Worm (Caenorhabditis elegans) whole organism, late embryonic: ENCODE results near the gene C08E3.13.

Experiments used
- C38D4.7 ChIP-seq: fragments of 200-800 bp; sonication (Bioruptor generic); optimal IDR thresholded peaks from 2 replicates; lab custom pipeline; 2018; ENCODE audit warnings: mild to moderate bottlenecking, missing genetic modification characterization, moderate library complexity, missing compliant biosample characterization
- Y22D7AL.16 ChIP-seq: sonication (generic microtip); optimal IDR thresholded peaks from 2 replicates; lab custom pipeline; 2016; ENCODE audit warnings: missing genetic modification characterization, missing compliant biosample characterization
- ceh-30 ChIP-seq: fragments of 150-350 bp; optimal IDR thresholded peaks from 2 replicates; lab custom pipeline; 2014; ENCODE audit warnings: missing biosample characterization, missing genetic modification characterization
- ceh-31 ChIP-seq: sonication (generic microtip); optimal IDR thresholded peaks from 2 replicates; lab custom pipeline; 2016; ENCODE audit warnings: missing genetic modification characterization, missing compliant biosample characterization
- dve-1 ChIP-seq: sonication (generic microtip); optimal IDR thresholded peaks from 2 replicates; lab custom pipeline; 2017; ENCODE audit warnings: antibody characterized with exemption, mild to moderate bottlenecking, missing genetic modification characterization, missing compliant biosample characterization
- elt-2 ChIP-seq: sonication (generic microtip); optimal IDR thresholded peaks from 2 replicates; lab custom pipeline; 2016; ENCODE audit warnings: missing genetic modification reagents, missing genetic modification characterization, missing compliant biosample characterization
- pha-4 ChIP-seq: fragments of 150-350 bp; optimal IDR thresholded peaks from 2 replicates; lab custom pipeline; 2018; ENCODE audit warnings: missing biosample characterization, missing genetic modification reagents, missing genetic modification characterization
- ref-2 ChIP-seq: sonication (generic microtip); optimal IDR thresholded peaks from 2 replicates; lab custom pipeline; 2016; ENCODE audit warnings: missing genetic modification characterization, missing compliant biosample characterization
- rnt-1 ChIP-seq: sonication (generic microtip); optimal IDR thresholded peaks from 2 replicates; lab custom pipeline; 2016; ENCODE audit warnings: missing genetic modification characterization, missing compliant biosample characterization
- tbx-2 ChIP-seq: sonication (generic microtip); optimal IDR thresholded peaks from 2 replicates; lab custom pipeline; 2016; ENCODE audit warnings: missing genetic modification characterization, missing compliant biosample characterization
- unc-42 ChIP-seq: sonication (generic microtip); optimal IDR thresholded peaks from 2 replicates; lab custom pipeline; 2016; ENCODE audit warnings: missing genotype, missing genetic modification characterization, missing compliant biosample characterization
- zip-5 ChIP-seq: sonication (generic microtip); optimal IDR thresholded peaks from 2 replicates; lab custom pipeline; 2016; ENCODE audit warnings: missing genetic modification characterization, missing compliant biosample characterization

ce11 chrII:1670260-1670879 is 38.3 kb upstream of the C08E3.13 start, which contains the start of gene nhx-6:
- TF ChIP-seq Y22D7AL.16 (tag; lab: Kevin White, UChicago) = no peak
- TF ChIP-seq elt-2 (tag; lab: Kevin White, UChicago) = no peak
- no peak for TF ChIP-seq dve-1 (tag; lab: Kevin White, UChicago)
- TF ChIP-seq rnt-1 (tag; lab: Kevin White, UChicago) = no peak
- TF ChIP-seq unc-42 (tag; lab: Kevin White, UChicago) = no peak
- TF ChIP-seq pha-4 = no peak
- TF ChIP-seq zip-5 (tag; lab: Kevin White, UChicago) = no peak
- no peak for TF ChIP-seq ceh-31 (tag; lab: Kevin White, UChicago)
- TF ChIP-seq C38D4.7 = no peak
- no peak for TF ChIP-seq tbx-2 (tag; lab: Kevin White, UChicago)
- TF ChIP-seq ceh-30 (tag; lab: Kevin White, UChicago) = no peak
- TF ChIP-seq ref-2 (tag; lab: Kevin White, UChicago) = no peak
